Fruit fly (Drosophila melanogaster) Kc167 (cell line): ENCODE results near the gene CG7841.

Source experiments
- Myc ChIP-seq: fragments of >200 bp; optimal IDR thresholded peaks from 2 replicates; lab custom pipeline; 2017; ENCODE audit warnings: missing external identifiers
- Sin3A ChIP-seq: fragments of >200 bp; optimal IDR thresholded peaks from 2 replicates; lab custom pipeline; 2018; ENCODE audit warnings: missing external identifiers
- h ChIP-seq: fragments of >200 bp; optimal IDR thresholded peaks from 3 replicates; lab custom pipeline; 2018; ENCODE audit warnings: missing external identifiers
- insv ChIP-seq: fragments of >200 bp; optimal IDR thresholded peaks from 3 replicates; lab custom pipeline; 2018; ENCODE audit warnings: missing external identifiers
- psq ChIP-seq: fragments of >200 bp; optimal IDR thresholded peaks from 2 replicates; lab custom pipeline; 2017; ENCODE audit warnings: missing external identifiers
- ttk ChIP-seq: sonication (Bioruptor generic); optimal IDR thresholded peaks from 2 replicates; lab custom pipeline; 2017; ENCODE audit warnings: missing external identifiers

CG7841 gene

dm6 chr3L:15529143-15529542 lies 21.1 kb upstream of the CG7841 start, which contains the start of gene obst-H:
Gene obst-H (minus strand): TSS chr3L:15529243.
- no peak for TF ChIP-seq Sin3A (lab: Kevin White, UChicago)

DNA sequence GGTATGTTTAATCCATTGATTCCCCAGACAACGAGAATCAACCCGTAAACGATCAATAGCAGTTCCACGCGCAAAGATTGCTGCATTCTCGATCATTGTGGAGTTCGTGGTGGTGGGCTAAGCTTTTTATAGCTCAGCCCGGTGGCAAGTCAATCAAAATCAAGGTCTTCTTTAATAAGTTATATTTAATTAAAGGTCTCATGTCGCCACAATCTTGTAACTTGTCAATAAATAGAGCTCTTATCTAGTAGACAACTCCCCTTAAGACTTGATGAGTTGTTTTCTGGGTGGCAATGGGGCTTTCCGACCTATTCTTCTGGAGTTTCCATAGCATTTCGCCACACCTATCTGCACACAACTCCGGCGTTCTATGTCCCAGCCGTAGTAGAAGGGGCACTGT lies 20.0 kb upstream of the CG7841 start, which contains the start of gene CG42728:
Gene CG42728, minus strand, starts transcription at position 101 of the 400 bp plus-strand sequence.
- TF ChIP-seq Myc (lab: Kevin White, UChicago) (no peak), ttk (lab: Kevin White, UChicago) (no peak), insv (lab: Kevin White, UChicago) (no peak), Sin3A (lab: Kevin White, UChicago) (no peak), h (lab: Kevin White, UChicago) (no peak), psq (lab: Kevin White, UChicago) (no peak)

dm6 chr3L:15527416-15527815 lies 19.4 kb upstream of the CG7841 start, which contains the start of gene CG42729:
Gene CG42729 (minus strand): TSS chr3L:15527516.
- TF ChIP-seq Sin3A (lab: Kevin White, UChicago) (no peak), h (lab: Kevin White, UChicago) (no peak), insv (lab: Kevin White, UChicago) (no peak), psq (lab: Kevin White, UChicago) (no peak), ttk (lab: Kevin White, UChicago) (no peak), Myc (lab: Kevin White, UChicago) (no peak)

dm6 chr3L:15526712-15527111 lies 18.7 kb upstream of the CG7841 start, which contains the start of gene CG33985:
Gene CG33985 (minus strand): TSS chr3L:15526812.
- no peak for TF ChIP-seq insv (lab: Kevin White, UChicago)
- no peak for TF ChIP-seq ttk (lab: Kevin White, UChicago)
- TF ChIP-seq Myc (lab: Kevin White, UChicago) = no peak
- no peak for TF ChIP-seq psq (lab: Kevin White, UChicago)
- TF ChIP-seq Sin3A (lab: Kevin White, UChicago) = no peak
- TF ChIP-seq h (lab: Kevin White, UChicago) = no peak

dm6 chr3L:15525153-15525552 lies 17.1 kb upstream of the CG7841 start, which contains the start of gene CG33986:
Gene CG33986 (minus strand): TSS chr3L:15525253.
- no peak for TF ChIP-seq ttk (lab: Kevin White, UChicago)
- no peak for TF ChIP-seq Sin3A (lab: Kevin White, UChicago)
- no peak for TF ChIP-seq Myc (lab: Kevin White, UChicago)
- no peak for TF ChIP-seq psq (lab: Kevin White, UChicago)
- no peak for TF ChIP-seq insv (lab: Kevin White, UChicago)
- no peak for TF ChIP-seq h (lab: Kevin White, UChicago)

- TF ChIP-seq insv (lab: Kevin White, UChicago) = no peak
- TF ChIP-seq Sin3A (lab: Kevin White, UChicago) = no peak
- no peak for TF ChIP-seq ttk (lab: Kevin White, UChicago)
- TF ChIP-seq h (lab: Kevin White, UChicago) = no peak
- no peak for TF ChIP-seq Myc (lab: Kevin White, UChicago)
- no peak for TF ChIP-seq psq (lab: Kevin White, UChicago)
Observed at dm6 chr3L:15523806-15524346, 15.8 kb upstream of the CG7841 start, which contains the start of gene CG7945. Gene CG7945 (minus strand): TSS chr3L:15524137.

- TF ChIP-seq Myc (lab: Kevin White, UChicago) (no peak), insv (lab: Kevin White, UChicago) (no peak), Sin3A (lab: Kevin White, UChicago) (no peak), h (lab: Kevin White, UChicago) (no peak), psq (lab: Kevin White, UChicago) (no peak), ttk (lab: Kevin White, UChicago) (no peak)
Observed at dm6 chr3L:15520320-15520719, 12.3 kb upstream of the CG7841 start, which contains the start of gene yellow-k. Gene yellow-k (plus strand): TSS chr3L:15520620.

DNA sequence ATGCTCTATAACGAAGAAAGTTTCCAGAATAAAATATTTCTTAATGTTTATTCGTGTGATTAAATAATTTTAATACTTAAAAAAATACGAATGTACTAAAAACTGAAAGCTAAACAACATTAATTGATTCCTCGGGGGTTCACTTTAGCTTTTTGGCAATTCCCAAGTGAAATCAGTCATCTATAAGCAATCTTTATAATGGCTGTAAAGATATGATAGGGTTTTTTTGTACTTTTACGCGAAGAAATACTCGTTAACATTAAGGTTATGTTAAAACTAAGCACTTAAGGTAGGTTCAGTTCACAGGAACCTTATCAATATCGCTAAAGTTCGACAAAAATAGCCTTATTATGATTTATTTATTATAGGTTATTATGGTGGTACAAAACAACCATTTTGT lies 11.9 kb upstream of the CG7841 start:
- TF ChIP-seq h (lab: Kevin White, UChicago) (no peak), Sin3A (lab: Kevin White, UChicago) (no peak), Myc (lab: Kevin White, UChicago) (no peak), insv (lab: Kevin White, UChicago) (no peak), ttk (lab: Kevin White, UChicago) (no peak), psq (lab: Kevin White, UChicago) (no peak)

DNA sequence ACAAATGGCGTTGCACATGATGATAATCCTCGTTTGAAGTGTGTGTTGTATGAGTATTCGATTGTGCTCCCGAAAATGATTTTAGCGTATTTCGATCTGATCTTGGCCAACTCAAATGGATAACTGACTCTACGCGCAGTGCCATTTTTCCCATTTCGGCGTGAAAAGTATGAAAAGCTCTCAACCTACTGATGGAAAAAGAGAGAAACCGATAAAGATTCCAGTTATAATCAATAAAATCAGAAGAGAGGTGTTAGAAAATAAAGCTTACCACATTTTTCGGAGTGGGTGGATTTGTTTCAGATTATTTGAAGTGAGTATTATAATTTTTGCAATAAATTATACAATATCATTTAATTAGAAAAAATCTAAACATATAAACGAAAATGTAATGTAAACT lies 11.4 kb upstream of the CG7841 start, which contains the start of gene mex1:
Gene mex1, minus strand, starts transcription at position 101 of the 400 bp plus-strand sequence.
- TF ChIP-seq ttk (lab: Kevin White, UChicago) = no peak
- no peak for TF ChIP-seq Sin3A (lab: Kevin White, UChicago)
- TF ChIP-seq Myc (lab: Kevin White, UChicago) = no peak

dm6 chr3L:15518344-15518743 lies 10.3 kb upstream of the CG7841 start:
- TF ChIP-seq Sin3A (lab: Kevin White, UChicago) = no peak

DNA sequence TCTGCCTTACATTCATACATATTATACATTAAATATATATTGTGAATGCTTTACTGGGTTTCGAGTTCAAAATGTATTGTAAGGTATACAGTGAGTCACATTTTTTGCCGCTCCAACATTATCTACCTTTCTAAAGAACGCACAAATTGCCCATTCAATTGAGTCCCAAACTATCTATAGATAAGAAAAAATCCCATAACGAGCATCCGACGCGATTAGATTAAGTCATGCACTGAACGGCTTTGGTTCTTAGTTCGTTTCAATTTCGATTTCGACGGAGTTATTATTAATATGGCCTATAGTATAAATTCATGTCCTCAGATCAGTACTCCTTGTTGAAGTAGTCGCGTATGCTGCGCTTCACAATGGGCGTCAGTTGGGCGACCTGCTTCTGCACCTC lies 9.5 kb upstream of the CG7841 start:
- no peak for TF ChIP-seq insv (lab: Kevin White, UChicago)
- TF ChIP-seq psq (lab: Kevin White, UChicago) = no peak
- TF ChIP-seq ttk (lab: Kevin White, UChicago) = no peak
- TF ChIP-seq h (lab: Kevin White, UChicago) = no peak
- TF ChIP-seq Myc (lab: Kevin White, UChicago) = no peak
- no peak for TF ChIP-seq Sin3A (lab: Kevin White, UChicago)

DNA sequence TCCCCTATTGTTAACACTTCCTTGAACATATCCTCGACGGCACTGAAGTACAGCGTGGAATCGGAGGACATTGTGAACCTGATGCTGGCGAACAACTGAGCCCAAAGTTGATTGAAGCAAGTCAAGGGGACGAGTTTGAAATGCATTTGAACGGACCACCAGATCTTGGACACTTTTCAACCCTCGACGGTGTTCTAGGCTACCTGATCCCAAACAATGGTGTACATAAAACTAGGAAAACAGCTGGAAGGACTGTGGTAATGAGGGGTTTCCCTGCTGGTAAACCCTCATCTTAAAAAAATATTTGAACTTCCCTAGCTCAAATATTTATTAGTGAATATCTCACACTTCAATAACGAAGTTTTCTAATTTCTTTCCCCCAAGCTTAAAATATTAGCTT lies 8.9 kb upstream of the CG7841 start, which contains the start of gene CG13454:
Gene CG13454, minus strand, starts transcription at position 101 of the 400 bp plus-strand sequence.
- TF ChIP-seq insv (lab: Kevin White, UChicago) (no peak), h (lab: Kevin White, UChicago) (no peak), psq (lab: Kevin White, UChicago) (no peak), Myc (lab: Kevin White, UChicago) (no peak), ttk (lab: Kevin White, UChicago) (no peak), Sin3A (lab: Kevin White, UChicago) (no peak)
